Worm (Caenorhabditis elegans) whole organism, L2 larva: ENCODE results near the gene ttr-47.

Experiments used
- R02D3.7 ChIP-seq: fragments of 150-350 bp; optimal IDR thresholded peaks from 2 replicates; lab custom pipeline; 2014; ENCODE audit warnings: missing biosample characterization, missing genetic modification characterization
- Y55F3AM.14 ChIP-seq: fragments of 200-800 bp; sonication (Bioruptor generic); optimal IDR thresholded peaks from 2 replicates; lab custom pipeline; 2018; ENCODE audit warnings: mild to moderate bottlenecking, missing genetic modification characterization, missing compliant biosample characterization
- ZK546.5 ChIP-seq: sonication (generic microtip); optimal IDR thresholded peaks from 2 replicates; lab custom pipeline; 2017; ENCODE audit warnings: missing biosample characterization, missing genetic modification characterization
- alr-1 ChIP-seq: fragments of 150-350 bp; optimal IDR thresholded peaks from 2 replicates; lab custom pipeline; 2014; ENCODE audit warnings: missing biosample characterization, missing genetic modification characterization
- aly-2 ChIP-seq: fragments of 150-350 bp; optimal IDR thresholded peaks from 2 replicates; lab custom pipeline; 2014; ENCODE audit warnings: missing biosample characterization, missing genetic modification characterization
- blmp-1 ChIP-seq: sonication (generic microtip); optimal IDR thresholded peaks from 2 replicates; lab custom pipeline; 2017; ENCODE audit warnings: missing genetic modification characterization, mild to moderate bottlenecking, missing compliant biosample characterization, antibody characterized with exemption, moderate library complexity; ENCODE audit not compliant: insufficient read depth
- ceh-16 ChIP-seq: fragments of 150-350 bp; optimal IDR thresholded peaks from 2 replicates; lab custom pipeline; 2014; ENCODE audit warnings: missing biosample characterization, missing genetic modification characterization
- ceh-82 ChIP-seq: fragments of 150-350 bp; optimal IDR thresholded peaks from 2 replicates; lab custom pipeline; 2014; ENCODE audit warnings: missing biosample characterization, missing genetic modification characterization
- dmd-4 ChIP-seq: sonication (generic microtip); optimal IDR thresholded peaks from 2 replicates; lab custom pipeline; 2017; ENCODE audit warnings: missing biosample characterization, missing genetic modification characterization
- elt-1 ChIP-seq: fragments of 150-350 bp; optimal IDR thresholded peaks from 2 replicates; lab custom pipeline; 2014; ENCODE audit warnings: missing biosample characterization, missing genetic modification characterization
- elt-3 ChIP-seq: sonication (generic microtip); optimal IDR thresholded peaks from 2 replicates; lab custom pipeline; 2017; ENCODE audit warnings: missing biosample characterization, missing genetic modification characterization
- fos-1 ChIP-seq: fragments of 150-350 bp; optimal IDR thresholded peaks from 2 replicates; lab custom pipeline; 2014; ENCODE audit warnings: missing biosample characterization, missing genetic modification characterization
- lin-13 ChIP-seq: fragments of 150-350 bp; optimal IDR thresholded peaks from 2 replicates; lab custom pipeline; 2014; ENCODE audit warnings: missing biosample characterization, missing genetic modification reagents, missing genetic modification characterization
- lin-39 ChIP-seq: fragments of 150-350 bp; optimal IDR thresholded peaks from 2 replicates; lab custom pipeline; 2014; ENCODE audit warnings: missing biosample characterization, missing genetic modification reagents, missing genetic modification characterization
- lsy-2 ChIP-seq, 2 experiments: fragments of 150-350 bp in 1 of 2; sonication (generic microtip) in 1 of 2; optimal IDR thresholded peaks; 2 replicates each; lab custom pipeline; 2014 to 2017; ENCODE audit warnings: missing biosample characterization in 2 of 2, missing genetic modification characterization in 2 of 2
- mbf-1 ChIP-seq: sonication (generic microtip); optimal IDR thresholded peaks from 2 replicates; lab custom pipeline; 2017; ENCODE audit warnings: missing biosample characterization, missing genetic modification characterization
- mdl-1 ChIP-seq, 2 experiments: fragments of 150-350 bp in 1 of 2; sonication (generic microtip) in 1 of 2; optimal IDR thresholded peaks; 2 replicates each; lab custom pipeline; 2017; ENCODE audit warnings: missing biosample characterization in 2 of 2, missing genetic modification characterization in 2 of 2
- nhr-10 ChIP-seq: sonication (generic microtip); optimal IDR thresholded peaks from 2 replicates; lab custom pipeline; 2017; ENCODE audit warnings: missing biosample characterization, missing genetic modification characterization
- nhr-11 ChIP-seq: fragments of 150-350 bp; optimal IDR thresholded peaks from 2 replicates; lab custom pipeline; 2014; ENCODE audit warnings: missing biosample characterization, missing genetic modification characterization
- nhr-12 ChIP-seq: fragments of 150-350 bp; optimal IDR thresholded peaks from 2 replicates; lab custom pipeline; 2014; ENCODE audit warnings: missing biosample characterization, missing genetic modification characterization
- nhr-21 ChIP-seq: fragments of 150-350 bp; optimal IDR thresholded peaks from 2 replicates; lab custom pipeline; 2014; ENCODE audit warnings: missing biosample characterization, missing genetic modification characterization
- nhr-237 ChIP-seq: fragments of 150-350 bp; optimal IDR thresholded peaks from 2 replicates; lab custom pipeline; 2014; ENCODE audit warnings: missing biosample characterization, missing genetic modification characterization
- peb-1 ChIP-seq: fragments of 150-350 bp; optimal IDR thresholded peaks from 2 replicates; lab custom pipeline; 2014; ENCODE audit warnings: missing biosample characterization, missing genetic modification characterization
- sem-4 ChIP-seq: fragments of 150-350 bp; optimal IDR thresholded peaks from 2 replicates; lab custom pipeline; 2014; ENCODE audit warnings: missing biosample characterization, missing genetic modification reagents, missing genetic modification characterization
- skn-1 ChIP-seq: sonication (generic microtip); optimal IDR thresholded peaks from 2 replicates; lab custom pipeline; 2017; ENCODE audit warnings: missing biosample characterization, missing genetic modification characterization
- sma-3 ChIP-seq: sonication (generic microtip); optimal IDR thresholded peaks from 2 replicates; lab custom pipeline; 2016; ENCODE audit warnings: missing genetic modification reagents, missing genetic modification characterization, missing compliant biosample characterization
- sma-9 ChIP-seq, 2 experiments: fragments of 150-350 bp in 1 of 2; sonication (generic microtip) in 1 of 2; optimal IDR thresholded peaks; 2 replicates each; lab custom pipeline; 2014 to 2016; ENCODE audit warnings: missing genetic modification characterization in 2 of 2, mild to moderate bottlenecking in 1 of 2, missing biosample characterization in 1 of 2, missing compliant biosample characterization in 1 of 2, missing genetic modification reagents in 1 of 2, moderate library complexity in 1 of 2
- unc-55 ChIP-seq: fragments of 150-350 bp; sonication (generic microtip); optimal IDR thresholded peaks from 3 replicates; lab custom pipeline; 2014; ENCODE audit warnings: missing biosample characterization, missing genetic modification reagents, missing genetic modification characterization
- zag-1 ChIP-seq: fragments of 150-350 bp; optimal IDR thresholded peaks from 2 replicates; lab custom pipeline; 2014; ENCODE audit warnings: missing biosample characterization, missing genetic modification characterization
- ztf-1 ChIP-seq: fragments of 200-800 bp; sonication (Bioruptor generic); conservative IDR thresholded peaks from 2 replicates; pipeline ENCODE4 v1.3.6; 2022; ENCODE audit warnings: missing genetic modification characterization, missing compliant biosample characterization
- ztf-4 ChIP-seq: fragments of 150-350 bp; optimal IDR thresholded peaks from 2 replicates; lab custom pipeline; 2014; ENCODE audit warnings: missing biosample characterization, missing genetic modification characterization

ttr-47 gene

ce11 chrV:8906896-8907295 is 16.0 kb upstream of the ttr-47 start, which contains the start of gene frpr-11:
frpr-11 (plus strand) TSS chrV:8907196.
- TF ChIP-seq elt-1 (tag; lab: Kevin White, UChicago) (no peak), mbf-1 (tag; lab: Kevin White, UChicago) (no peak), aly-2 (tag; lab: Kevin White, UChicago) (no peak), elt-3 (tag; lab: Kevin White, UChicago) (no peak), ZK546.5 (no peak), peb-1 (no peak)
- TF ChIP-seq, all 48 proteins: peak for 0

- no peak for TF ChIP-seq alr-1
- TF ChIP-seq lsy-2 (tag; optimal IDR thresholded peaks at IDR 0.05; lab: Kevin White, UChicago), result no peak
- no peak for TF ChIP-seq sem-4 (tag; lab: Kevin White, UChicago)
Measured at ce11 chrV:8913940-8914339, 8.9 kb upstream of the ttr-47 start, which contains the start of gene mod-1. mod-1 (minus strand) TSS chrV:8914040.

- no peak for TF ChIP-seq nhr-10 (tag; lab: Kevin White, UChicago)
- TF ChIP-seq nhr-21, result no peak
- no peak for TF ChIP-seq Y55F3AM.14
- no peak for TF ChIP-seq sma-3
- no peak for TF ChIP-seq unc-55 (GFP tag; lab: Kevin White, UChicago)
- no peak for TF ChIP-seq zag-1 (tag; lab: Kevin White, UChicago)
- TF ChIP-seq elt-3 (tag; lab: Kevin White, UChicago), result no peak
- TF ChIP-seq alr-1, result no peak
- no peak for TF ChIP-seq peb-1
- no peak for TF ChIP-seq ceh-16
- no peak for TF ChIP-seq ztf-1 (GFP tag; lab: Robert Waterston, UW)
- TF ChIP-seq blmp-1 (tag; lab: Kevin White, UChicago), result no peak
- no peak for TF ChIP-seq ceh-82 (tag; lab: Kevin White, UChicago)
- no peak for TF ChIP-seq nhr-237 (tag; lab: Kevin White, UChicago)
Measured at ce11 chrV:8927715-8928114, 4.8 kb downstream of the ttr-47 start.

DNA sequence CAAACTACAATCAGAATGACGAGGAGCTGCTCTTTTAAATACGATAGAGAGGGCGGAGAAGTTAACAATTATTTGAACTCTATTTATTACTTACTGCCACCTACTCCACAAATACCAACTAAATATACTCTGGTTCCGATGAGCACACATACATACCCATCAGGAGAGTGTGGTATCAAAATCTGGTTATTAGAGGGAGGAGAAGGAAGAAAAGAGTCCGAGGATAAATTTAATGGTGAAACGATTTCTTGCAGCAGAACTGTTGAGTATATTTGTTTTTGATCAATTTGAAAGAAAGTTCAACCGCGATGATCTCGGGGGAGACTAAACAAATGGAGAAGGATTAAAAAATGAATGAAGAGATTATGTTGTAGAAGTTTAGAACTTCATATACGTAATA is 6.1 kb downstream of the ttr-47 start, which contains the start of gene H14N18.4:
TSS of gene H14N18.4 (minus strand) at position 12 of the 400 bp plus-strand sequence.
- TF ChIP-seq fos-1 (no peak), ZK546.5 (no peak), blmp-1 (tag; lab: Kevin White, UChicago) (no peak), nhr-10 (tag; lab: Kevin White, UChicago) (no peak), mdl-1 (tag; optimal IDR thresholded peaks at IDR 0.05; lab: Kevin White, UChicago) (no peak), sma-9 (GFP tag; optimal IDR thresholded peaks at IDR 0.05; lab: Kevin White, UChicago) (no peak), sma-9 (tag; optimal IDR thresholded peaks at IDR 0.05; lab: Kevin White, UChicago) (no peak), dmd-4 (no peak), sem-4 (tag; lab: Kevin White, UChicago) (no peak), ztf-4 (tag; lab: Kevin White, UChicago) (no peak), mbf-1 (tag; lab: Kevin White, UChicago) (no peak), R02D3.7 (tag; lab: Kevin White, UChicago) (no peak), nhr-237 (tag; lab: Kevin White, UChicago) (no peak), lin-39 (tag; lab: Kevin White, UChicago) (no peak), nhr-11 (tag; lab: Kevin White, UChicago) (no peak), sma-3 (no peak), lin-13 (no peak), nhr-12 (tag; lab: Kevin White, UChicago) (no peak), peb-1 (no peak), Y55F3AM.14 (no peak)
- TF ChIP-seq, all 48 proteins: peak for 0

DNA sequence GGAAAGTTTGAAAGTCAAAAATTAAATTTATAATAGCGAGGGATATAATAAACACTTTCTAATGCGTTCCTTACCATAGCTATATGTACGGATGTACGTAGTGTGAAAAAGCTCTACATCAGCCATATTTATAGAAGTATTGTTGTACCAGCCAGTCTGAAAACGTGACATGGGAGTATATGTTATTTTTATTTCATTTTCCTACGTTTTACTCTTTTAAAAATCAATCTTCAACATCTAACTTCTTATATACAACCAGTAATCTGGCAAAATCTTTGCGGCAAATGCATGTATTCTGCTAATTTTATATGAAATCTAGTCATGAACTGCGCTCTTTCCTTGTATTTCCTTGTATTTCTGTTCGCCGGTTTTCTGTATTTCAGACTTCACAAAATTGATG is 9.4 kb downstream of the ttr-47 start, which contains the start of gene H14N18.2:
TSS of gene H14N18.2 (plus strand) at position 301 of the 400 bp plus-strand sequence.
- TF ChIP-seq skn-1 (tag; lab: Kevin White, UChicago) (no peak), nhr-10 (tag; lab: Kevin White, UChicago) (no peak), ztf-4 (tag; lab: Kevin White, UChicago) (no peak), lsy-2 (tag; optimal IDR thresholded peaks at IDR 0.05; lab: Kevin White, UChicago) (no peak)

- TF ChIP-seq alr-1 (no peak), sma-3 (peak; percentile 35)
Measured at ce11 chrV:8934264-8934663, 11.4 kb downstream of the ttr-47 start.
